Fruit fly (Drosophila melanogaster) whole organism, embryonic: ENCODE measurements around the gene Notum.

ENCODE experiments used
- C15 ChIP-seq: fragments of 200-800 bp; sonication (Bioruptor generic); IDR thresholded peaks from 3 replicates; pipeline ENCODE4 v1.3.6; 2022; ENCODE audit warnings: missing biosample characterization, missing genetic modification characterization
- CG11093 ChIP-seq: fragments of 200-800 bp; sonication (Bioruptor generic); IDR thresholded peaks from 3 replicates; pipeline ENCODE4 v1.3.6; 2022; ENCODE audit warnings: missing biosample characterization, missing genetic modification characterization
- CG11247 ChIP-seq: fragments of 200-800 bp; sonication (Bioruptor generic); IDR thresholded peaks from 2 replicates; pipeline ENCODE4 v1.3.6; 2022; ENCODE audit warnings: missing biosample characterization, missing genetic modification characterization
- CG11723 ChIP-seq: fragments of 200-800 bp; sonication (Bioruptor generic); optimal IDR thresholded peaks from 2 replicates; lab custom pipeline; 2017; ENCODE audit warnings: missing biosample characterization, mild to moderate bottlenecking, missing genetic modification characterization
- CG12155 ChIP-seq: fragments of 200-800 bp; sonication (Bioruptor generic); optimal IDR thresholded peaks from 3 replicates; lab custom pipeline; 2016; ENCODE audit warnings: missing biosample characterization, missing genetic modification characterization
- CG12236 ChIP-seq: fragments of 200-800 bp; sonication (Bioruptor generic); optimal IDR thresholded peaks from 2 replicates; lab custom pipeline; 2016; ENCODE audit warnings: missing biosample characterization, missing genetic modification characterization
- CG14710 ChIP-seq: fragments of 200-800 bp; sonication (Bioruptor generic); optimal IDR thresholded peaks from 3 replicates; lab custom pipeline; 2019; ENCODE audit warnings: missing biosample characterization, mild to moderate bottlenecking, missing genetic modification characterization, moderate library complexity
- CG15601 ChIP-seq: fragments of 200-800 bp; sonication (Bioruptor generic); optimal IDR thresholded peaks from 3 replicates; lab custom pipeline; 2019; ENCODE audit warnings: missing biosample characterization, mild to moderate bottlenecking, missing genetic modification characterization, moderate library complexity
- CG1602 ChIP-seq: fragments of 200-800 bp; sonication (Bioruptor generic); optimal IDR thresholded peaks from 3 replicates; lab custom pipeline; 2016; ENCODE audit warnings: missing biosample characterization, missing genetic modification characterization
- CG16779 ChIP-seq: fragments of 200-800 bp; sonication (Bioruptor generic); IDR thresholded peaks from 2 replicates; pipeline ENCODE4 v1.3.6; 2022; ENCODE audit warnings: missing biosample characterization, missing genetic modification characterization
- CG16813 ChIP-seq: fragments of 200-800 bp; sonication (Bioruptor generic); IDR thresholded peaks from 3 replicates; pipeline ENCODE4 v1.3.6; 2022; ENCODE audit warnings: missing biosample characterization, missing genetic modification characterization; ENCODE audit not compliant: partially characterized antibody
- CG2202 ChIP-seq: fragments of 200-800 bp; sonication (Bioruptor generic); optimal IDR thresholded peaks from 2 replicates; lab custom pipeline; 2018; ENCODE audit warnings: missing biosample characterization, mild to moderate bottlenecking, missing genetic modification characterization
- CG2712 ChIP-seq: fragments of 200-800 bp; optimal IDR thresholded peaks from 3 replicates; lab custom pipeline; 2019; ENCODE audit warnings: missing biosample characterization, mild to moderate bottlenecking, missing genetic modification characterization, moderate library complexity
- CG31388 ChIP-seq: fragments of 200-800 bp; sonication (Bioruptor generic); optimal IDR thresholded peaks from 2 replicates; lab custom pipeline; 2016; ENCODE audit warnings: missing biosample characterization, missing genetic modification characterization
- CG4730 ChIP-seq: fragments of 200-800 bp; sonication (Bioruptor generic); IDR thresholded peaks from 2 replicates; pipeline ENCODE4 v1.3.6; 2022; ENCODE audit warnings: missing biosample characterization, missing genetic modification characterization
- CG4854 ChIP-seq: fragments of 200-800 bp; sonication (Bioruptor generic); optimal IDR thresholded peaks from 2 replicates; lab custom pipeline; 2016; ENCODE audit warnings: missing biosample characterization, missing genetic modification characterization, inconsistent platforms
- CG6175 ChIP-seq: fragments of 200-800 bp; sonication (Bioruptor generic); IDR thresholded peaks from 3 replicates; pipeline ENCODE4 v1.3.6; 2022; ENCODE audit warnings: missing biosample characterization, missing genetic modification characterization
- CG6765 ChIP-seq: fragments of 200-800 bp; sonication (Bioruptor generic); optimal IDR thresholded peaks from 3 replicates; lab custom pipeline; 2017; ENCODE audit warnings: missing biosample characterization, mild to moderate bottlenecking, missing genetic modification characterization
- CG7271 ChIP-seq: fragments of 200-800 bp; sonication (Bioruptor generic); optimal IDR thresholded peaks from 2 replicates; lab custom pipeline; 2018; ENCODE audit warnings: missing biosample characterization, mild to moderate bottlenecking, missing genetic modification characterization, moderate library complexity
- CG7357 ChIP-seq: fragments of 200-800 bp; sonication (Bioruptor generic); IDR thresholded peaks from 3 replicates; pipeline ENCODE4 v1.3.6; 2022; ENCODE audit warnings: missing biosample characterization, missing genetic modification characterization
- CG9797 ChIP-seq: fragments of 200-800 bp; sonication (Bioruptor generic); optimal IDR thresholded peaks from 3 replicates; lab custom pipeline; 2018; ENCODE audit warnings: missing biosample characterization, mild to moderate bottlenecking, missing genetic modification characterization
- CG9876 ChIP-seq: fragments of 200-800 bp; sonication (Bioruptor generic); optimal IDR thresholded peaks from 2 replicates; lab custom pipeline; 2016; ENCODE audit warnings: missing biosample characterization, missing genetic modification characterization
- Camta ChIP-seq: fragments of 200-800 bp; sonication (Bioruptor generic); optimal IDR thresholded peaks from 2 replicates; lab custom pipeline; 2016; ENCODE audit warnings: missing biosample characterization, missing genetic modification characterization
- CrebB ChIP-seq: fragments of 200-800 bp; sonication (Bioruptor generic); optimal IDR thresholded peaks from 3 replicates; lab custom pipeline; 2018; ENCODE audit warnings: missing biosample characterization, mild to moderate bottlenecking, missing genetic modification characterization
- Dek ChIP-seq: fragments of 200-800 bp; sonication (Bioruptor generic); optimal IDR thresholded peaks from 3 replicates; lab custom pipeline; 2019; ENCODE audit warnings: missing biosample characterization, mild to moderate bottlenecking, missing genetic modification characterization, moderate library complexity
- Doc2 ChIP-seq: fragments of 200-800 bp; sonication (Bioruptor generic); IDR thresholded peaks from 2 replicates; pipeline ENCODE4 v1.3.6; 2022; ENCODE audit warnings: missing biosample characterization, missing genetic modification characterization
- Hey ChIP-seq: fragments of 200-800 bp; sonication (Bioruptor generic); optimal IDR thresholded peaks from 3 replicates; lab custom pipeline; 2018; ENCODE audit warnings: missing biosample characterization, mild to moderate bottlenecking, missing genetic modification characterization
- Hr51 ChIP-seq, 2 experiments: fragments of 200-800 bp; sonication (Bioruptor generic); optimal IDR thresholded peaks; 2 replicates in 1 of 2; 3 replicates in 1 of 2; lab custom pipeline; 2016 to 2018; ENCODE audit warnings: missing biosample characterization in 2 of 2, missing genetic modification characterization in 2 of 2, mild to moderate bottlenecking in 1 of 2, moderate library complexity in 1 of 2
- Neu2 ChIP-seq: fragments of 200-800 bp; sonication (Bioruptor generic); optimal IDR thresholded peaks from 3 replicates; lab custom pipeline; 2016; ENCODE audit warnings: missing biosample characterization, missing genetic modification characterization, borderline replicate concordance
- Nf-YC ChIP-seq: fragments of 200-800 bp; optimal IDR thresholded peaks from 3 replicates; lab custom pipeline; 2019; ENCODE audit warnings: missing biosample characterization, mild to moderate bottlenecking, missing genetic modification characterization, moderate library complexity
- Pdp1 ChIP-seq, 2 experiments: fragments of 200-800 bp; sonication (Bioruptor generic); optimal IDR thresholded peaks; 3 replicates each; lab custom pipeline; 2016; ENCODE audit warnings: missing biosample characterization in 2 of 2, missing genetic modification characterization in 2 of 2, mild to moderate bottlenecking in 1 of 2, moderate library complexity in 1 of 2
- Side ChIP-seq: fragments of 200-800 bp; sonication (Bioruptor generic); optimal IDR thresholded peaks from 2 replicates; lab custom pipeline; 2016; ENCODE audit warnings: missing biosample characterization, missing genetic modification characterization
- Sry-δ ChIP-seq: fragments of 200-800 bp; sonication (Bioruptor generic); optimal IDR thresholded peaks from 2 replicates; lab custom pipeline; 2016; ENCODE audit warnings: missing biosample characterization, missing genetic modification characterization
- Xrp1 ChIP-seq: fragments of 200-800 bp; sonication (Bioruptor generic); IDR thresholded peaks from 2 replicates; pipeline ENCODE4 v1.3.6; 2022; ENCODE audit warnings: missing biosample characterization, missing genetic modification characterization
- bowl ChIP-seq: fragments of 200-800 bp; sonication (Bioruptor generic); IDR thresholded peaks from 2 replicates; pipeline ENCODE4 v1.3.6; 2022; ENCODE audit warnings: missing biosample characterization, missing genetic modification characterization
- cg ChIP-seq: fragments of 200-800 bp; sonication (Bioruptor generic); optimal IDR thresholded peaks from 3 replicates; lab custom pipeline; 2019; ENCODE audit warnings: missing biosample characterization, mild to moderate bottlenecking, missing genetic modification characterization, moderate library complexity
- chm ChIP-seq: fragments of 200-800 bp; sonication (Bioruptor generic); IDR thresholded peaks from 2 replicates; pipeline ENCODE4 v1.3.6; 2022; ENCODE audit warnings: missing biosample characterization, missing genetic modification characterization
- croc ChIP-seq: fragments of 200-800 bp; sonication (Bioruptor generic); conservative IDR thresholded peaks from 3 replicates; pipeline ENCODE4 v1.3.6; 2022; ENCODE audit warnings: missing biosample characterization, missing genetic modification characterization
- disco-r ChIP-seq: fragments of 200-800 bp; sonication (Bioruptor generic); optimal IDR thresholded peaks from 2 replicates; lab custom pipeline; 2016; ENCODE audit warnings: missing biosample characterization, missing genetic modification characterization
- gro ChIP-seq: fragments of 200-800 bp; sonication (Bioruptor generic); optimal IDR thresholded peaks from 2 replicates; lab custom pipeline; 2016; ENCODE audit warnings: missing biosample characterization, missing genetic modification characterization
- hkb ChIP-seq, 2 experiments: fragments of 200-800 bp in 1 of 2; fragments of >200 bp in 1 of 2; sonication (Bioruptor generic) in 1 of 2; IDR thresholded peaks in 1 of 2; optimal IDR thresholded peaks in 1 of 2; 2 replicates each; pipeline versions ENCODE4 v1.3.6 to Lab custom; 2017 to 2022; ENCODE audit warnings: missing biosample characterization in 1 of 2, missing genetic modification characterization in 1 of 2
- ken ChIP-seq: fragments of 200-800 bp; sonication (Bioruptor generic); IDR thresholded peaks from 3 replicates; pipeline ENCODE4 v1.3.6; 2022; ENCODE audit warnings: missing biosample characterization, missing genetic modification characterization
- kni ChIP-seq: fragments of 200-800 bp; sonication (Bioruptor generic); optimal IDR thresholded peaks from 3 replicates; lab custom pipeline; 2017; ENCODE audit warnings: mild to moderate bottlenecking, missing biosample characterization, missing genetic modification reagents, missing genetic modification characterization
- mirr ChIP-seq: fragments of 200-800 bp; sonication (Bioruptor generic); optimal IDR thresholded peaks from 3 replicates; lab custom pipeline; 2018; ENCODE audit warnings: missing biosample characterization, mild to moderate bottlenecking, missing genetic modification characterization
- org-1 ChIP-seq: fragments of 200-800 bp; sonication (Bioruptor generic); optimal IDR thresholded peaks from 2 replicates; lab custom pipeline; 2017; ENCODE audit warnings: missing biosample characterization, missing genetic modification characterization
- peb ChIP-seq: fragments of 200-800 bp; sonication (Bioruptor generic); IDR thresholded peaks from 2 replicates; pipeline ENCODE4 v1.3.6; 2022; ENCODE audit warnings: missing biosample characterization, missing genetic modification characterization
- ro ChIP-seq: fragments of 200-800 bp; sonication (Bioruptor generic); IDR thresholded peaks from 2 replicates; pipeline ENCODE4 v1.3.6; 2022; ENCODE audit warnings: missing biosample characterization, missing genetic modification characterization
- salm ChIP-seq: fragments of 200-800 bp; sonication (Bioruptor generic); optimal IDR thresholded peaks from 2 replicates; lab custom pipeline; 2018; ENCODE audit warnings: missing biosample characterization, mild to moderate bottlenecking, missing genetic modification characterization
- sens-2 ChIP-seq: fragments of 200-800 bp; sonication (Bioruptor generic); IDR thresholded peaks from 2 replicates; pipeline ENCODE4 v1.3.6; 2022; ENCODE audit warnings: missing biosample characterization, missing genetic modification characterization
- vfl ChIP-seq: fragments of 200-800 bp; sonication (Bioruptor generic); optimal IDR thresholded peaks from 2 replicates; lab custom pipeline; 2016; ENCODE audit warnings: missing biosample characterization, missing genetic modification characterization

Gene Notum

DNA sequence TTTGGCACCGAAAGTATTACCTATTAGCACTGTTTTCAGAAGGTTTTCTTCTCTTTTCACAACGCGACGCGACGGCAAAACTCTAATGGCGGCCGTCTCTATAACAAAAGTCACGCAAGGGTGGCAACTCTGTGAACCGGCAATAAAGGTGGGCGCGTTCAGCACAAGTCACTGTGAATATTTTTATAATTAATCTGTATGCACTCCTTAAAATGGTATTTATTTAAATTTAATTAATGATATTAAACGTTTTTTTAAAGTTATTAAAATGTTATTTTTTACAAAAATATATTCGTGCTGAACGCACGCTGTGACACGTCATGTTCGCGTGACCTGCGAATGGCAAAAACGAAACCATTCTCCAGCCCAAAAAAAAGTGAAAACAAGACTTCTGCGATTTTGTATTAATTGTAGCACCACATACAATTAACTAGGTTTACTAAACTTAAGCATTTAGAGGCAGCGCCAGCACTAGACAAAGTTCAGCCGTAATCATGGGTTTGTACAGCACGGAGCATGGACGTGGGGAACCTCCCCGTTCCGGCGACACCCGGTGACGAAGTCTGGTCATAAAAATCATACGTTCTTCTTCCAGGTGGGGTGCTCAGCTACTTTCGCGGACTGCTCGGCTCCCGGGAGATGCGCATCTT is 40.4 kb upstream of the Notum start, which contains the start of the genes brm and Arl1 (continued):
- peak; percentile 99 for TF ChIP-seq Xrp1 (GFP tag; lab: Robert Waterston, UW)
- peak; percentile 89 for TF ChIP-seq gro (GFP tag; lab: Kevin White, UChicago)
- TF ChIP-seq org-1 (GFP tag; lab: Kevin White, UChicago): peak; percentile 87
- peak; percentile 87 for TF ChIP-seq Camta
- TF ChIP-seq CG6175: peak; percentile 99
- peak; percentile 69 for TF ChIP-seq CG9797 (GFP tag; lab: Kevin White, UChicago)
- peak; percentile 97 for TF ChIP-seq Dek (tag; lab: Kevin White, UChicago)
- peak; percentile 97 for TF ChIP-seq ro
- TF ChIP-seq CG31388: peak; percentile 95
- peak; percentile 97 for TF ChIP-seq CG15601 (tag; lab: Kevin White, UChicago)
- TF ChIP-seq salm (tag; lab: Kevin White, UChicago): peak; percentile 92
- peak; percentile 97 for TF ChIP-seq bowl (GFP tag; lab: Robert Waterston, UW)
- TF ChIP-seq Pdp1 (GFP tag; optimal IDR thresholded peaks at IDR 0.05; lab: Kevin White, UChicago): peak; percentile 92 to 93
- TF ChIP-seq Doc2: peak; percentile 96
- TF ChIP-seq chm (GFP tag; lab: Robert Waterston, UW): peak; percentile 97
- TF ChIP-seq Sry-δ (GFP tag; lab: Kevin White, UChicago): peak; percentile 63
- peak; percentile 39; the same call in 1 of the 3 replicates for TF ChIP-seq CG16813 (GFP tag; lab: Robert Waterston, UW)
- peak; percentile 97 for TF ChIP-seq mirr
- TF ChIP-seq Hr51 (GFP tag; optimal IDR thresholded peaks at IDR 0.05; lab: Kevin White, UChicago): peak; percentile 94 to 97
- peak; percentile 99 for TF ChIP-seq C15 (GFP tag; lab: Robert Waterston, UW)
- peak; percentile 4 for TF ChIP-seq CG12236 (GFP tag; lab: Kevin White, UChicago)
- TF ChIP-seq croc (GFP tag; lab: Robert Waterston, UW): peak; percentile 99
- TF ChIP-seq CG16779: peak; percentile 98
- TF ChIP-seq CG11247 (GFP tag; lab: Robert Waterston, UW): peak; percentile 99
- TF ChIP-seq Side: peak; percentile 81
- peak; percentile 99 for TF ChIP-seq CG2712
- TF ChIP-seq ken (GFP tag; lab: Robert Waterston, UW): peak; percentile 99
- no peak for TF ChIP-seq Neu2 (GFP tag; lab: Kevin White, UChicago)
- TF ChIP-seq Nf-YC: peak; percentile 94
- TF ChIP-seq disco-r (GFP tag; lab: Kevin White, UChicago): peak; percentile 15
- TF ChIP-seq CG14710: peak; percentile 98
- TF ChIP-seq kni (GFP tag; lab: Kevin White, UChicago): peak; percentile 93
- TF ChIP-seq CG11093 (GFP tag; lab: Robert Waterston, UW): peak; percentile 98
- peak; percentile 97 for TF ChIP-seq CG7357 (GFP tag; lab: Robert Waterston, UW)
- TF ChIP-seq CG6765 (GFP tag; lab: Kevin White, UChicago): peak; percentile 96
- peak; percentile 97 for TF ChIP-seq CG12155 (GFP tag; lab: Kevin White, UChicago)
- peak; percentile 93 for TF ChIP-seq CG2202 (tag; lab: Kevin White, UChicago)
- TF ChIP-seq CG4730: peak; percentile 99
- peak; percentile 97 for TF ChIP-seq CG7271 (tag; lab: Kevin White, UChicago)
- TF ChIP-seq CG4854 (GFP tag; lab: Kevin White, UChicago): peak; percentile 90
- peak; percentile 94 for TF ChIP-seq CrebB (tag; lab: Kevin White, UChicago)
- TF ChIP-seq cg (GFP tag; lab: Kevin White, UChicago): no peak
- peak; percentile 99 for TF ChIP-seq peb (GFP tag; lab: Robert Waterston, UW)
- TF ChIP-seq CG11723: peak; percentile 97
- TF ChIP-seq CG9876 (GFP tag; lab: Kevin White, UChicago): peak; percentile 73
- TF ChIP-seq vfl: peak; percentile 93
- no peak for TF ChIP-seq hkb (optimal IDR thresholded peaks at IDR 0.05; lab: Kevin White, UChicago)
- TF ChIP-seq hkb (GFP tag; IDR thresholded peaks at IDR 0.05; lab: Robert Waterston, UW): peak; percentile 99
- peak; percentile 89 for TF ChIP-seq Hey
- TF ChIP-seq sens-2 (GFP tag; lab: Robert Waterston, UW): peak; percentile 98
- peak; percentile 98 for TF ChIP-seq CG1602 (GFP tag; lab: Kevin White, UChicago)
